Fruit fly (Drosophila melanogaster) whole organism, embryonic: ENCODE results near the gene Atu.

Experiments used
- B-H1 ChIP-seq: fragments of 200-800 bp; sonication (Bioruptor generic); IDR thresholded peaks from 3 replicates; pipeline ENCODE4 v1.3.6; 2022; ENCODE audit warnings: missing biosample characterization, missing genetic modification characterization
- CG12391 ChIP-seq: fragments of 200-800 bp; sonication (Bioruptor generic); optimal IDR thresholded peaks from 3 replicates; lab custom pipeline; 2018; ENCODE audit warnings: missing biosample characterization, mild to moderate bottlenecking, missing genetic modification characterization, moderate library complexity
- CG15514 ChIP-seq: fragments of 200-800 bp; sonication (Bioruptor generic); optimal IDR thresholded peaks from 3 replicates; lab custom pipeline; 2017; ENCODE audit warnings: missing biosample characterization, missing genetic modification characterization, mild to moderate bottlenecking, moderate library complexity, missing genetic modification reagents
- CG1602 ChIP-seq: fragments of 200-800 bp; sonication (Bioruptor generic); optimal IDR thresholded peaks from 3 replicates; lab custom pipeline; 2016; ENCODE audit warnings: missing biosample characterization, missing genetic modification characterization
- CG16863 ChIP-seq: fragments of 200-800 bp; sonication (Bioruptor generic); optimal IDR thresholded peaks from 3 replicates; lab custom pipeline; 2016; ENCODE audit warnings: missing biosample characterization, missing genetic modification characterization
- CG18764 ChIP-seq: fragments of 200-800 bp; sonication (Bioruptor generic); optimal IDR thresholded peaks from 3 replicates; lab custom pipeline; 2016; ENCODE audit warnings: missing biosample characterization, missing genetic modification characterization
- CG2712 ChIP-seq: fragments of 200-800 bp; optimal IDR thresholded peaks from 3 replicates; lab custom pipeline; 2019; ENCODE audit warnings: missing biosample characterization, mild to moderate bottlenecking, missing genetic modification characterization, moderate library complexity
- CG30403 ChIP-seq: fragments of 200-800 bp; sonication (Bioruptor generic); optimal IDR thresholded peaks from 3 replicates; lab custom pipeline; 2016; ENCODE audit warnings: missing biosample characterization, missing genetic modification characterization
- CG30431 ChIP-seq: fragments of 200-800 bp; sonication (Bioruptor generic); optimal IDR thresholded peaks from 2 replicates; lab custom pipeline; 2017; ENCODE audit warnings: missing biosample characterization, missing genetic modification characterization
- CG4707 ChIP-seq: fragments of 200-800 bp; sonication (Bioruptor generic); optimal IDR thresholded peaks from 2 replicates; lab custom pipeline; 2018; ENCODE audit warnings: missing biosample characterization, mild to moderate bottlenecking, missing genetic modification characterization, moderate library complexity
- CG6175 ChIP-seq: fragments of 200-800 bp; sonication (Bioruptor generic); IDR thresholded peaks from 3 replicates; pipeline ENCODE4 v1.3.6; 2022; ENCODE audit warnings: missing biosample characterization, missing genetic modification characterization
- CG7556 ChIP-seq: fragments of 200-800 bp; sonication (Bioruptor generic); optimal IDR thresholded peaks from 2 replicates; lab custom pipeline; 2017; ENCODE audit warnings: missing biosample characterization, mild to moderate bottlenecking, missing genetic modification characterization
- D ChIP-seq, 2 experiments: fragments of 200-800 bp in 1 of 2; fragments of >200 bp in 1 of 2; sonication (Bioruptor generic) in 1 of 2; optimal IDR thresholded peaks; 2 replicates in 1 of 2; 3 replicates in 1 of 2; lab custom pipeline; 2017; ENCODE audit warnings: mild to moderate bottlenecking in 1 of 2, missing biosample characterization in 1 of 2, missing genetic modification characterization in 1 of 2, missing genetic modification reagents in 1 of 2
- Dfd ChIP-seq, 2 experiments: fragments of >200 bp; optimal IDR thresholded peaks; 2 replicates each; lab custom pipeline; 2017; ENCODE audit warnings: missing biosample characterization in 2 of 2, missing genetic modification characterization in 2 of 2
- Dll ChIP-seq: fragments of 200-800 bp; sonication (Bioruptor generic); IDR thresholded peaks from 4 replicates; pipeline ENCODE4 v1.3.6; 2022; ENCODE audit warnings: missing biosample characterization, missing genetic modification characterization; ENCODE audit not compliant: partially characterized antibody
- Doc3 ChIP-seq: fragments of 200-800 bp; sonication (Bioruptor generic); IDR thresholded peaks from 3 replicates; pipeline ENCODE4 v1.3.6; 2022; ENCODE audit warnings: missing biosample characterization, missing genetic modification characterization; ENCODE audit not compliant: partially characterized antibody
- Drgx ChIP-seq: fragments of 200-800 bp; sonication (Bioruptor generic); IDR thresholded peaks from 2 replicates; pipeline ENCODE4 v1.3.6; 2022; ENCODE audit warnings: missing biosample characterization, missing genetic modification characterization
- Eip74EF ChIP-seq, 2 experiments: fragments of 200-800 bp in 1 of 2; fragments of >200 bp in 1 of 2; sonication (Bioruptor generic) in 1 of 2; optimal IDR thresholded peaks; 2 replicates each; lab custom pipeline; 2017 to 2019; ENCODE audit warnings: missing biosample characterization in 2 of 2, missing genetic modification characterization in 2 of 2, mild to moderate bottlenecking in 1 of 2, moderate library complexity in 1 of 2
- H2.0 ChIP-seq: fragments of 200-800 bp; sonication (Bioruptor generic); IDR thresholded peaks from 2 replicates; pipeline ENCODE4 v1.3.6; 2022; ENCODE audit warnings: missing biosample characterization, missing genetic modification characterization
- HmgZ ChIP-seq: fragments of 200-800 bp; sonication (Bioruptor generic); optimal IDR thresholded peaks from 2 replicates; lab custom pipeline; 2018; ENCODE audit warnings: missing biosample characterization, mild to moderate bottlenecking, missing genetic modification characterization
- Lim3 ChIP-seq: fragments of 200-800 bp; sonication (Bioruptor generic); IDR thresholded peaks from 2 replicates; pipeline ENCODE4 v1.3.6; 2022; ENCODE audit warnings: missing biosample characterization, missing genetic modification characterization
- Lpt ChIP-seq: fragments of >200 bp; optimal IDR thresholded peaks from 2 replicates; lab custom pipeline; 2018; ENCODE audit warnings: missing biosample characterization, missing genetic modification characterization
- MESR4 ChIP-seq: fragments of 200-800 bp; sonication (Bioruptor generic); optimal IDR thresholded peaks from 2 replicates; lab custom pipeline; 2018; ENCODE audit warnings: missing biosample characterization, mild to moderate bottlenecking, missing genetic modification characterization, moderate library complexity
- MTF-1 ChIP-seq: fragments of 200-800 bp; sonication (Bioruptor generic); optimal IDR thresholded peaks from 2 replicates; lab custom pipeline; 2018; ENCODE audit warnings: missing biosample characterization, mild to moderate bottlenecking, missing genetic modification characterization, borderline replicate concordance
- Mad ChIP-seq: fragments of 200-800 bp; sonication (Bioruptor generic); optimal IDR thresholded peaks from 2 replicates; lab custom pipeline; 2016; ENCODE audit warnings: missing biosample characterization, missing genetic modification characterization
- Med ChIP-seq: fragments of 200-800 bp; sonication (Bioruptor generic); peaks from one replicate; lab custom pipeline; 2016; ENCODE audit warnings: missing biosample characterization, missing genetic modification characterization, mild to moderate bottlenecking, inconsistent platforms, moderate library complexity
- Oli ChIP-seq: fragments of 200-800 bp; sonication (Bioruptor generic); optimal IDR thresholded peaks from 2 replicates; lab custom pipeline; 2018; ENCODE audit warnings: missing biosample characterization, mild to moderate bottlenecking, missing genetic modification characterization, moderate library complexity
- aop ChIP-seq: fragments of 200-800 bp; sonication (Bioruptor generic); IDR thresholded peaks from 2 replicates; pipeline ENCODE4 v1.3.6; 2022; ENCODE audit warnings: missing biosample characterization, missing genetic modification characterization
- bigmax ChIP-seq: fragments of 200-800 bp; sonication (Bioruptor generic); optimal IDR thresholded peaks from 2 replicates; lab custom pipeline; 2018; ENCODE audit warnings: missing biosample characterization, mild to moderate bottlenecking, missing genetic modification characterization
- br ChIP-seq: fragments of >200 bp; optimal IDR thresholded peaks from 2 replicates; lab custom pipeline; 2017
- chm ChIP-seq: fragments of 200-800 bp; sonication (Bioruptor generic); IDR thresholded peaks from 2 replicates; pipeline ENCODE4 v1.3.6; 2022; ENCODE audit warnings: missing biosample characterization, missing genetic modification characterization
- chn ChIP-seq: fragments of 200-800 bp; sonication (Bioruptor generic); optimal IDR thresholded peaks from 2 replicates; lab custom pipeline; 2016; ENCODE audit warnings: missing biosample characterization, missing genetic modification characterization
- ci ChIP-seq: fragments of 200-800 bp; sonication (Bioruptor generic); IDR thresholded peaks from 3 replicates; pipeline ENCODE4 v1.3.6; 2022; ENCODE audit warnings: missing biosample characterization, missing genetic modification characterization
- disco-r ChIP-seq: fragments of 200-800 bp; sonication (Bioruptor generic); optimal IDR thresholded peaks from 2 replicates; lab custom pipeline; 2016; ENCODE audit warnings: missing biosample characterization, missing genetic modification characterization
- fd64A ChIP-seq: fragments of 200-800 bp; sonication (Bioruptor generic); optimal IDR thresholded peaks from 3 replicates; lab custom pipeline; 2018; ENCODE audit warnings: missing biosample characterization, mild to moderate bottlenecking, missing genetic modification characterization
- gce ChIP-seq: fragments of 200-800 bp; sonication (Bioruptor generic); IDR thresholded peaks from 3 replicates; pipeline ENCODE4 v1.3.6; 2022; ENCODE audit warnings: missing biosample characterization, missing genetic modification characterization
- inv ChIP-seq: fragments of 200-800 bp; sonication (Bioruptor generic); IDR thresholded peaks from 2 replicates; pipeline ENCODE4 v1.3.6; 2022; ENCODE audit warnings: missing biosample characterization, missing genetic modification characterization; ENCODE audit not compliant: partially characterized antibody
- klu ChIP-seq: fragments of 200-800 bp; sonication (Bioruptor generic); IDR thresholded peaks from 2 replicates; pipeline ENCODE4 v1.3.6; 2022; ENCODE audit warnings: missing biosample characterization, missing genetic modification characterization
- psq ChIP-seq: fragments of 200-800 bp; sonication (Bioruptor generic); optimal IDR thresholded peaks from 2 replicates; lab custom pipeline; 2017; ENCODE audit warnings: missing biosample characterization, missing genetic modification characterization
- pzg ChIP-seq: fragments of 200-800 bp; sonication (Bioruptor generic); optimal IDR thresholded peaks from 3 replicates; lab custom pipeline; 2018; ENCODE audit warnings: missing biosample characterization, mild to moderate bottlenecking, missing genetic modification characterization, moderate library complexity
- seq ChIP-seq: fragments of 200-800 bp; sonication (Bioruptor generic); IDR thresholded peaks from 2 replicates; pipeline ENCODE4 v1.3.6; 2022; ENCODE audit warnings: missing biosample characterization, missing genetic modification characterization
- tap ChIP-seq: fragments of 200-800 bp; optimal IDR thresholded peaks from 3 replicates; lab custom pipeline; 2019; ENCODE audit warnings: missing biosample characterization, mild to moderate bottlenecking, missing genetic modification characterization, moderate library complexity
- tll ChIP-seq, 2 experiments: fragments of 200-800 bp in 1 of 2; fragments of >200 bp in 1 of 2; sonication (Bioruptor generic) in 1 of 2; optimal IDR thresholded peaks; 2 replicates each; lab custom pipeline; 2017 to 2019; ENCODE audit warnings: missing biosample characterization in 2 of 2, missing genetic modification characterization in 2 of 2, mild to moderate bottlenecking in 1 of 2, moderate library complexity in 1 of 2
- vnd ChIP-seq: fragments of 200-800 bp; sonication (Bioruptor generic); IDR thresholded peaks from 3 replicates; pipeline ENCODE4 v1.3.6; 2022; ENCODE audit warnings: missing biosample characterization, missing genetic modification characterization; ENCODE audit not compliant: partially characterized antibody
- zen ChIP-seq: fragments of 200-800 bp; sonication (Bioruptor generic); optimal IDR thresholded peaks from 3 replicates; lab custom pipeline; 2018; ENCODE audit warnings: missing biosample characterization, mild to moderate bottlenecking, missing genetic modification characterization, moderate library complexity

Atu gene

dm6 chr3R:5633437-5633836 lies 20.3 kb downstream of the Atu start, which contains the start of gene CG12171 (continued):
- peak; percentile 13 for TF ChIP-seq HmgZ (tag; lab: Kevin White, UChicago)
- TF ChIP-seq CG15514 (GFP tag; lab: Kevin White, UChicago) = peak; percentile 76
- peak; percentile 31 for TF ChIP-seq pzg (GFP tag; lab: Kevin White, UChicago)
- TF ChIP-seq inv (GFP tag; lab: Robert Waterston, UW) = 0 out of 2 replicates have a peak, but pooled peaks have one; percentile 18
- TF ChIP-seq seq (GFP tag; lab: Robert Waterston, UW) = no peak
- peak; percentile 36; the same call in 1 of the 4 replicates for TF ChIP-seq Dll (GFP tag; lab: Robert Waterston, UW)
- TF ChIP-seq vnd (GFP tag; lab: Robert Waterston, UW) = peak; percentile 49; the same call in 1 of the 3 replicates

DNA sequence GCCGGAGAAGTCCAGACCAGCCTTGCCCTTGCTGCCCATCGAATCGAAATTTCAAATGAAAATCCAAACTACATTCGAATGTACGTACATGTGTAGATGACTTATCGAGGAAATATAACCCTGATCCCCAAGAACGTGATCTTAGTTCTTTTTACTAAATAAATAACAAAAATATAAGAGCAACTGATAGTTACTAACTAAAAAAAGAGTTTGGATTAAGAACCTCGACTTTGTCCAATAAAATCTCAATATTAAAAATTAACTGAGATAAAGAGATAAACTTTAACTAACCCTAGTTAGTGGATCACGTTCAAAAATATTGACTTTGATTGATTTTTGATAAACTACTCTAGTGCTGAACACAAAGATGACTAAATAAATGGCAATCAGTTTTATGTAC lies 22.4 kb downstream of the Atu start, which contains the start of gene CG31546:
Gene CG31546, minus strand, starts transcription at position 101 of the 400 bp plus-strand sequence.
- no peak for TF ChIP-seq Eip74EF (GFP tag; optimal IDR thresholded peaks at IDR 0.05; lab: Kevin White, UChicago)
- no peak for TF ChIP-seq gce (GFP tag; lab: Robert Waterston, UW)
- no peak for TF ChIP-seq tll (GFP tag; optimal IDR thresholded peaks at IDR 0.05; lab: Kevin White, UChicago)
- TF ChIP-seq CG1602 (GFP tag; lab: Kevin White, UChicago) = no peak
- TF ChIP-seq aop = no peak
- TF ChIP-seq Dfd (GFP tag; optimal IDR thresholded peaks at IDR 0.05; lab: Kevin White, UChicago) = no peak
- no peak for TF ChIP-seq Lim3 (GFP tag; lab: Robert Waterston, UW)
- TF ChIP-seq disco-r (GFP tag; lab: Kevin White, UChicago) = no peak
- TF ChIP-seq CG6175 (GFP tag; lab: Robert Waterston, UW) = no peak
- TF ChIP-seq br = no peak
- TF ChIP-seq B-H1 (GFP tag; lab: Robert Waterston, UW) = no peak
- TF ChIP-seq D (optimal IDR thresholded peaks at IDR 0.05; lab: Kevin White, UChicago) = no peak
- TF ChIP-seq D (GFP tag; optimal IDR thresholded peaks at IDR 0.05; lab: Kevin White, UChicago) = no peak
- TF ChIP-seq Lpt (GFP tag; lab: Kevin White, UChicago) = no peak
- TF ChIP-seq bigmax (GFP tag; lab: Kevin White, UChicago) = no peak
- no peak for TF ChIP-seq Mad
- TF ChIP-seq Drgx = no peak

DNA sequence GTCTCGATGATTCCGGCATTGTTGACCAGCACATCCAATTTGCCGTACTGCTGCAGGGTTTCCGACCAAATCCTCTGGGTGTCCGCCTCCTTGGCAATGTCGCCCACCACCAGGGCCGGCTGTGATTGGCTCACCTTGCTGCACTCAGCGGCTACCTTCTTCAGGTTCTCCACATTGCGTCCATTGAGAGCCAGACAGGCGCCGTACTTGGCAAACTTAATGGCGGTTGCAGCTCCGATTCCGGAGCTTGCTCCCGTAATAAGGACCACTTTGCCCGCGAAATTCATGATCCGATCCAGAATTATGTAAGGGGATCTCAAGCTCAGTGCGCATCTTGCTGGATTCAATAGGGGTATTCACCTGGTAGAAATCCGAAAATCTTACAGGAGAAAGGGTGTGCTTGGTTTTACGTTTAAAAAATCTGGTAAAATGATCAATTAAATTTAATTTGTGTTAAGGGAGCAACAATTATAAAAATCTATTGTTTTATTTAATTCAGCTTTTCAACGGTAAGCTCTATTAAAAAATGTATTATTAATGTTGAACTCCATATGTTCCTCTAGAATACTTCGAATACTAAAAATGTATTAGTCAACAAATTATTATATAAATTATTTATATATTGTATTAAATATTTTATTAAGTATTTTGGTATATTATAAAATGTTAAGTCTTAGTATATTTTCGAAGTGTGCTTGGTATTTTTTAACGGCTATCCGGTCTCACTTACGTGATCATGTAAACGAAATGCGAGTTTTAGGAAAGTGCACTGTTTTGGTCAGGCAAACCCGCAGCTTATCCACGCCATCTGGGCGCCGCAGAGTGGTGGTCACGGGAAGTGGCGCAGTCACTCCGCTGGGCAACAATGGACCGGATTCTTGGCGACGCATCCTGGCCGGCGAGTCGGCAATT lies 23.6 kb downstream of the Atu start, which contains the start of the genes CG31548 and CG12170:
Gene CG31548, minus strand, starts transcription at position 334 of the 912 bp plus-strand sequence.
Gene CG12170, plus strand, starts transcription at position 716 of the 912 bp plus-strand sequence.
- TF ChIP-seq MTF-1 (no peak), CG16863 (GFP tag; lab: Kevin White, UChicago) (peak; percentile 27), psq (no peak), H2.0 (GFP tag; lab: Robert Waterston, UW) (0 out of 2 replicates have a peak, but pooled peaks have one; percentile 14), chn (peak; percentile 28), zen (peak; percentile 15), MESR4 (GFP tag; lab: Kevin White, UChicago) (peak; percentile 94), CG30431 (GFP tag; lab: Kevin White, UChicago) (no peak), CG7556 (GFP tag; lab: Kevin White, UChicago) (no peak), CG4707 (GFP tag; lab: Kevin White, UChicago) (no peak), Med (GFP tag; lab: Kevin White, UChicago) (peak; percentile 83), chm (GFP tag; lab: Robert Waterston, UW) (peak; percentile 64), Doc3 (GFP tag; lab: Robert Waterston, UW) (no peak), Oli (tag; lab: Kevin White, UChicago) (peak; percentile 15), klu (no peak), CG12391 (tag; lab: Kevin White, UChicago) (peak; percentile 78), CG30403 (GFP tag; lab: Kevin White, UChicago) (peak; percentile 53), CG2712 (tag; lab: Kevin White, UChicago) (peak; percentile 77), ci (GFP tag; lab: Robert Waterston, UW) (peak; percentile 72), tap (tag; lab: Kevin White, UChicago) (peak; percentile 54), pzg (GFP tag; lab: Kevin White, UChicago) (peak; percentile 15), fd64A (GFP tag; lab: Kevin White, UChicago) (no peak), CG18764 (GFP tag; lab: Kevin White, UChicago) (peak; percentile 42)
